Fruit fly (Drosophila melanogaster): ENCODE measurements around the gene mtrm.
A peak's percentile ranks its signal among the peaks of the same experiment; 100 is the strongest.

The mtrm gene

DNA sequence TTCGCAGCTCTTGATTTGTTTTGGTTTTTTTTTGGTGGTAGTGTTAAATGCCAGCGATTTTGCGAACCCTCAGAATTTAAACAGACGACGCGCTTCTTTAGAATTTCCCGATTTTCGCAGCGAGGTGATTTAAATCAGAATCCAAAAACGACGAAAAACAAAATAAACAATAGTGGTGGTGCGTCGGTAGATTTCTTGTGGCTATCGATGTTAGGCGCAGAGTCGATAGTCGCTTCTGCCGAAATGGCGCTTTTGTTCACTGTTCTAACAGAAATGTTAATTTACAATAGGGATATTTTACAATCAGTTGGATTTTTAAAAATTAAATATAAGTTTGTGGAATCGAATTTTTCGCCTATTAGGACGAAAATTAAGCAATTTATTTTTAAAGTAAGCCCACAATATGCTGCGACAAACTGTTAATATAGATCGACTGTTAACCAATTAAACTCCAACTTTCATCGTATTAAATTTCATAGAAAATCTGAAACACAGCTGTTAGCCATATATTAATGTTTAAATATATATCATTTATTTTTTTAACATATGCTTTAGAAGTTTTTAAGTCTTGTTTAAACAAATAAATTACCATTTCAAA lies 36.5 kb downstream of the mtrm start, which contains the start of gene CG6983 (continued):
- TF ChIP-seq ham (GFP tag; IDR thresholded peaks at IDR 0.05), result no peak
- TF ChIP-seq CG2202 (tag; optimal IDR thresholded peaks at IDR 0.05), result no peak
- TF ChIP-seq CG12071 (GFP tag; optimal IDR thresholded peaks at IDR 0.05), result no peak
- TF ChIP-seq zf30C (GFP tag; optimal IDR thresholded peaks at IDR 0.05), result no peak
- TF ChIP-seq Taf1 (GFP tag; IDR thresholded peaks at IDR 0.05), result no peak
- no peak for TF ChIP-seq CG17802 (tag; optimal IDR thresholded peaks at IDR 0.05)
- no peak for TF ChIP-seq BtbVII (GFP tag; optimal IDR thresholded peaks at IDR 0.05)
- peak; percentile 69 for TF ChIP-seq CG1603 (tag; optimal IDR thresholded peaks at IDR 0.05)
- no peak for TF ChIP-seq Sry-β (GFP tag; optimal IDR thresholded peaks at IDR 0.05)
- TF ChIP-seq pzg (GFP tag; optimal IDR thresholded peaks at IDR 0.05), result no peak
- no peak for TF ChIP-seq dmrt11E (tag; optimal IDR thresholded peaks at IDR 0.05)
- no peak for TF ChIP-seq CG7786 (GFP tag; optimal IDR thresholded peaks at IDR 0.05)
- no peak for TF ChIP-seq CG9797 (GFP tag; optimal IDR thresholded peaks at IDR 0.05)
- TF ChIP-seq Ssrp (tag; optimal IDR thresholded peaks at IDR 0.05), result no peak
- no peak for TF ChIP-seq Fer1 (GFP tag; optimal IDR thresholded peaks at IDR 0.05)
- no peak for TF ChIP-seq Fer3 (tag; optimal IDR thresholded peaks at IDR 0.05)
- peak; percentile 35 for TF ChIP-seq B-H2 (GFP tag; optimal IDR thresholded peaks at IDR 0.05)
- no peak for TF ChIP-seq bigmax (GFP tag; optimal IDR thresholded peaks at IDR 0.05)
- no peak for TF ChIP-seq Atf-2 (GFP tag; optimal IDR thresholded peaks at IDR 0.05)
- no peak for TF ChIP-seq sc (optimal IDR thresholded peaks at IDR 0.05)
- no peak for TF ChIP-seq sc (GFP tag; optimal IDR thresholded peaks at IDR 0.05)
- no peak for TF ChIP-seq br (optimal IDR thresholded peaks at IDR 0.05)
- no peak for TF ChIP-seq disco-r (GFP tag; optimal IDR thresholded peaks at IDR 0.05)
- TF ChIP-seq sug (tag; optimal IDR thresholded peaks at IDR 0.05), result peak; percentile 16
- TF ChIP-seq CG9817 (tag; optimal IDR thresholded peaks at IDR 0.05), result no peak
- TF ChIP-seq CG3065 (GFP tag; optimal IDR thresholded peaks at IDR 0.05), result no peak
- TF ChIP-seq Abd-B (GFP tag; optimal IDR thresholded peaks at IDR 0.05), result no peak
- peak; percentile 89 for TF ChIP-seq sens (GFP tag)
- no peak for TF ChIP-seq Atf3 (GFP tag; optimal IDR thresholded peaks at IDR 0.05)
- no peak for TF ChIP-seq CG10366 (GFP tag; IDR thresholded peaks at IDR 0.05)
- TF ChIP-seq da (GFP tag; optimal IDR thresholded peaks at IDR 0.05), result no peak
- TF ChIP-seq Bdp1 (GFP tag; optimal IDR thresholded peaks at IDR 0.05), result no peak
- no peak for TF ChIP-seq CG1792 (GFP tag; optimal IDR thresholded peaks at IDR 0.05)
- no peak for TF ChIP-seq CG14050 (GFP tag; IDR thresholded peaks at IDR 0.05)
- no peak for TF ChIP-seq Ravus (GFP tag; IDR thresholded peaks at IDR 0.05)
- TF ChIP-seq CG14710 (tag; optimal IDR thresholded peaks at IDR 0.05), result no peak
- no peak for TF ChIP-seq jigr1 (GFP tag; IDR thresholded peaks at IDR 0.05)
- TF ChIP-seq CG11695 (GFP tag; IDR thresholded peaks at IDR 0.05), result no peak
- TF ChIP-seq peb (GFP tag; IDR thresholded peaks at IDR 0.05), result no peak
- no peak for TF ChIP-seq cad (GFP tag; optimal IDR thresholded peaks at IDR 0.05)
- TF ChIP-seq Mrtf (GFP tag; IDR thresholded peaks at IDR 0.05), result no peak
- TF ChIP-seq hb (GFP tag; IDR thresholded peaks at IDR 0.05; ENCODE audit: partially characterized antibody), result peak; percentile 57; the same call in 1 of the 3 replicates
- TF ChIP-seq ken (GFP tag; IDR thresholded peaks at IDR 0.05), result no peak
- TF ChIP-seq CG13123 (GFP tag; optimal IDR thresholded peaks at IDR 0.05), result no peak
- TF ChIP-seq CG4854 (GFP tag; optimal IDR thresholded peaks at IDR 0.05), result no peak
- no peak for TF ChIP-seq pan (optimal IDR thresholded peaks at IDR 0.05)
- no peak for TF ChIP-seq pan (GFP tag; optimal IDR thresholded peaks at IDR 0.05 in 1 of 2, IDR thresholded peaks at IDR 0.05 in 1 of 2)
- TF ChIP-seq Dad (GFP tag; optimal IDR thresholded peaks at IDR 0.05), result no peak
- peak; percentile 79 for TF ChIP-seq Dll (GFP tag; IDR thresholded peaks at IDR 0.05; ENCODE audit: partially characterized antibody)
- peak; percentile 85 for TF ChIP-seq CG13287 (GFP tag; IDR thresholded peaks at IDR 0.05; ENCODE audit: partially characterized antibody)
- no peak for TF ChIP-seq Sin3A (optimal IDR thresholded peaks at IDR 0.05)
- TF ChIP-seq zen2 (GFP tag; IDR thresholded peaks at IDR 0.05; ENCODE audit: partially characterized antibody), result no peak; the same call in 2 of the 3 replicates
- no peak for TF ChIP-seq CG10565 (GFP tag; optimal IDR thresholded peaks at IDR 0.05)
